Worm (Caenorhabditis elegans): ENCODE measurements around the gene F08D12.2.

Gene F08D12.2

DNA sequence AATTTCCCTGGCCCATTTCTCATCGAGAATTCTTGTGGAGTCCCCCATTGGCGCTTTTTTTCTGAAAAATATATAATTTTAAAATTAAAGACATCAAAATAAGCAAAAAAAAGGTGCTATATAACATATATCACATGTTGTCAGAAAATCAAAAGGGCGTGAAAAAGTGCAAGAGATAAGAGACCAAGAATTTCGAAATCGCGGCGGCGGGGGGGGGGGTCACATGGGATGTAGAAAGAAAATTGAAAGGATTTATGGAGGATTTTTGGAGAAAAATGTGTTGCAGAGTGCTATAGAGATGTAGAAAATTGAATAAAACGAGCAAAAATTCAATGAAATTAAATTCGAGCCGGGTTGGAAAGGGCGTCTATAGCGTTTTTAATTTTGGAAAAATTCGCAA lies 49.7 kb downstream of the F08D12.2 start, which contains the start of gene K12H6.6:
Gene K12H6.6 (minus strand): TSS at position 61 of the 400 bp plus-strand sequence.
- TF ChIP-seq C34F6.9 (tag; optimal IDR thresholded peaks at IDR 0.05) (peak; percentile 14), gmeb-1 (tag; optimal IDR thresholded peaks at IDR 0.05) (no peak)

DNA sequence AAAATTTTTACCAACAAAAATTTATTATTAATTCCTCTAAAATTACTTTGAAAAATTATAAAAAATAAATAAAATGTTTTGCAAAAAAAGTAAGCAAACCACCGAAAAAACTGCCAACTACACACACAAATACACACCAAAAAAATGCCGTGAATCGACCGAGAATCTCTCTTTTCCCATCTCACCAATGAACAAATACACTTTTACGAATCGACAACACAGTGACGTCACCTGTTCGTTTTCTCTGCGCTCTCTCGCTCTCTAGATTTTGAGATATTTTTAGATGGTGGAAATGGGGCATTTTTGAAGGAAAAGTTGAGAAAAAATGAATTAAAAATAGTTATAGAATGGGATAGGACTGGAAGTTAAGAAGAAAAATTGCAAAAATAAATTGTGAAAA lies 50.6 kb downstream of the F08D12.2 start:
- TF ChIP-seq sma-3 (GFP tag; optimal IDR thresholded peaks at IDR 0.05) (no peak), ama-1 (optimal IDR thresholded peaks at IDR 0.05) (no peak), lin-39 (tag; optimal IDR thresholded peaks at IDR 0.05) (no peak), nhr-11 (tag; optimal IDR thresholded peaks at IDR 0.05) (no peak), nhr-129 (tag; optimal IDR thresholded peaks at IDR 0.05) (peak; percentile 58), aly-2 (tag; optimal IDR thresholded peaks at IDR 0.05) (no peak), lsy-2 (tag; optimal IDR thresholded peaks at IDR 0.05) (peak in 1 of 2 experiments; percentile 54), sem-4 (tag; optimal IDR thresholded peaks at IDR 0.05) (no peak), blmp-1 (tag; optimal IDR thresholded peaks at IDR 0.05; ENCODE audit: insufficient read depth) (no peak), fos-1 (tag; optimal IDR thresholded peaks at IDR 0.05) (peak; percentile 9), elt-3 (tag; optimal IDR thresholded peaks at IDR 0.05) (no peak), zag-1 (tag; optimal IDR thresholded peaks at IDR 0.05) (no peak), F13H6.1 (tag; optimal IDR thresholded peaks at IDR 0.05) (peak; percentile 22), lin-13 (GFP tag; optimal IDR thresholded peaks at IDR 0.05) (no peak), ZK546.5 (tag; optimal IDR thresholded peaks at IDR 0.05) (no peak), egl-27 (tag; optimal IDR thresholded peaks at IDR 0.05) (no peak), mab-5 (tag; optimal IDR thresholded peaks at IDR 0.05) (no peak), ceh-82 (tag; optimal IDR thresholded peaks at IDR 0.05) (no peak), nhr-10 (tag; optimal IDR thresholded peaks at IDR 0.05) (no peak), ztf-1 (GFP tag; conservative IDR thresholded peaks at IDR 0.05) (no peak), ztf-11 (tag; optimal IDR thresholded peaks at IDR 0.05) (no peak), sma-9 (GFP tag; optimal IDR thresholded peaks at IDR 0.05) (peak; percentile 54), sma-9 (tag; optimal IDR thresholded peaks at IDR 0.05) (no peak), nhr-21 (tag; optimal IDR thresholded peaks at IDR 0.05) (no peak), C34F6.9 (tag; optimal IDR thresholded peaks at IDR 0.05) (peak; percentile 46), peb-1 (tag; optimal IDR thresholded peaks at IDR 0.05) (no peak), R02D3.7 (tag; optimal IDR thresholded peaks at IDR 0.05) (no peak), skn-1 (tag; optimal IDR thresholded peaks at IDR 0.05) (no peak), unc-55 (GFP tag; optimal IDR thresholded peaks at IDR 0.05) (peak; percentile 34), dmd-4 (tag; optimal IDR thresholded peaks at IDR 0.05) (no peak), gmeb-1 (tag; optimal IDR thresholded peaks at IDR 0.05) (peak; percentile 14), unc-62 (GFP tag; optimal IDR thresholded peaks at IDR 0.05) (no peak), unc-39 (tag; optimal IDR thresholded peaks at IDR 0.05) (no peak), ztf-4 (tag; optimal IDR thresholded peaks at IDR 0.05) (no peak), crh-2 (tag; optimal IDR thresholded peaks at IDR 0.05) (peak; percentile 24), nhr-25 (tag; optimal IDR thresholded peaks at IDR 0.05) (no peak), nhr-77 (tag; optimal IDR thresholded peaks at IDR 0.05) (no peak)

ce11 chrII:2832539-2832938 lies 51.1 kb downstream of the F08D12.2 start:
- TF ChIP-seq nhr-237 (tag; optimal IDR thresholded peaks at IDR 0.05), result no peak
- no peak for TF ChIP-seq mab-5 (tag; optimal IDR thresholded peaks at IDR 0.05)
- TF ChIP-seq egl-27 (tag; optimal IDR thresholded peaks at IDR 0.05), result no peak
- TF ChIP-seq peb-1 (tag; optimal IDR thresholded peaks at IDR 0.05), result no peak
- TF ChIP-seq C34F6.9 (tag; optimal IDR thresholded peaks at IDR 0.05), result no peak
- no peak for TF ChIP-seq ceh-82 (tag; optimal IDR thresholded peaks at IDR 0.05)
- no peak for TF ChIP-seq snpc-4 (tag; optimal IDR thresholded peaks at IDR 0.05)
- no peak for TF ChIP-seq blmp-1 (tag; optimal IDR thresholded peaks at IDR 0.05; ENCODE audit: insufficient read depth)
- no peak for TF ChIP-seq lin-39 (tag; optimal IDR thresholded peaks at IDR 0.05)
- TF ChIP-seq ZK546.5 (tag; optimal IDR thresholded peaks at IDR 0.05), result no peak

All from whole organism, L2 larva.